Fruit fly (Drosophila melanogaster): ENCODE measurements around the gene Vps26.

Vps26 gene

DNA sequence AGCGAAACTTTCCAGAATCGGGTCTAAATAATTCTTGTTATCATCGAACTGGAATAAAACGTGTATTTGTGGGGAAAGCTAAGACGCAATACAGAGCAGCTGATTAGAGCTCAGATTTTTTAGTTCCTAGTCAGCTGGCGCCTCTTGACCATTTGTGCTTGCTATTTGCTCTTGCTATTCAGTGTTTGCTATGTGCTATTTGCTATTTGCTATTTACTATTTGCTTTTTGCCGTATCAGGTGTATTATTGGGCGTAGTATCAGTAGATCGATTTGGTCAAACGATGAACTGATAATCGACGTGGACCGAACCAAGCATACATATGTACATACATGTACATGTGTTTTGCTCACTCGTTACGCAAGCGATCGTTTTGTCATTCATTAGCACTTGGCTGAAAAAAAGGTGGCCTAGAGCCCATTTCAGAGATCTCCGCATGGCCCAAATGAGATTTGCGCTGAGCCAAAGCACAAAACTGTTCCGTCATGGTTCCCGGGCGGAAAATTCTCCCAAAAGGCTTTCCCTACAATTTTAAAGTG, 28.2 kb upstream of the Vps26 start:
- TF ChIP-seq CG11617 (GFP tag; optimal IDR thresholded peaks at IDR 0.05), result peak; percentile 49
- TF ChIP-seq tj (GFP tag; optimal IDR thresholded peaks at IDR 0.05), result peak; percentile 36
- TF ChIP-seq CG12768 (GFP tag; optimal IDR thresholded peaks at IDR 0.05), result peak; percentile 40
- TF ChIP-seq toe (GFP tag; optimal IDR thresholded peaks at IDR 0.05), result no peak
- TF ChIP-seq kay (GFP tag; ENCODE audit: borderline replicate concordance), result peak; percentile 71
- peak; percentile 59 for TF ChIP-seq Mnt (GFP tag; optimal IDR thresholded peaks at IDR 0.05)
- TF ChIP-seq ovo (GFP tag; optimal IDR thresholded peaks at IDR 0.05), result peak; percentile 80
- no peak for TF ChIP-seq cnc (optimal IDR thresholded peaks at IDR 0.05)
- TF ChIP-seq CG14711 (tag; optimal IDR thresholded peaks at IDR 0.05), result peak; percentile 35
- peak; percentile 70 for TF ChIP-seq CG7101 (tag; optimal IDR thresholded peaks at IDR 0.05)
- TF ChIP-seq Crg-1 (GFP tag; optimal IDR thresholded peaks at IDR 0.05), result peak; percentile 78
- TF ChIP-seq CG33017 (tag; optimal IDR thresholded peaks at IDR 0.05), result no peak
- peak; percentile 78 for TF ChIP-seq cic (GFP tag; optimal IDR thresholded peaks at IDR 0.05)
- peak; percentile 34 for TF ChIP-seq CG7045 (GFP tag; optimal IDR thresholded peaks at IDR 0.05)
- no peak for TF ChIP-seq bab1 (GFP tag; optimal IDR thresholded peaks at IDR 0.05)
- peak; percentile 57 for TF ChIP-seq CG1620 (GFP tag; optimal IDR thresholded peaks at IDR 0.05)
- TF ChIP-seq pad (GFP tag; optimal IDR thresholded peaks at IDR 0.05), result no peak

DNA sequence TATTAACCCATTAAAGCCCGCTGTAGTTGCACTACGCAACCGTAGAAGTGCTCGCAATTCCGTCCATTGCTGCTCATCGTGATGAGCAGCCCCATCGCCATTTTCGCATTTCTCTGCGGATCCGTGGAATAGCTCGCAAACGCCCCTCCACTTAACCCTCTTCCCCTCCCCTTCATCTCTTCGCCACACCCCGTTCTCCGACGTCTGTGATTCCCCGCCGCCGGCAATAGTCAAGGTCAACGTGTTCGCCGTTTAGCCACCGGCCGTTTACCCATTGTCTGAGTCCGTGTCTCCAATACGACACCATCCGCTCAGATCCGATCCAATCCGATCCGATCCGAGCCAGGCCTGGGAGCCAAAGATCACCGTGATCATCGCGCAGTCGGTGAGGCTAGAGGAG, 27.3 kb upstream of the Vps26 start:
- TF ChIP-seq CG7101 (tag; optimal IDR thresholded peaks at IDR 0.05) (no peak), CG14711 (tag; optimal IDR thresholded peaks at IDR 0.05) (no peak), Clk (GFP tag; optimal IDR thresholded peaks at IDR 0.05) (no peak), CG5204 (GFP tag; optimal IDR thresholded peaks at IDR 0.05) (no peak), ovo (GFP tag; optimal IDR thresholded peaks at IDR 0.05) (no peak), CG12768 (GFP tag; optimal IDR thresholded peaks at IDR 0.05) (no peak), CG33017 (tag; optimal IDR thresholded peaks at IDR 0.05) (no peak), kay (GFP tag; ENCODE audit: borderline replicate concordance) (no peak), Mnt (GFP tag; optimal IDR thresholded peaks at IDR 0.05) (no peak), bab1 (GFP tag; optimal IDR thresholded peaks at IDR 0.05) (no peak), cic (GFP tag; optimal IDR thresholded peaks at IDR 0.05) (no peak), cnc (optimal IDR thresholded peaks at IDR 0.05) (no peak)

DNA sequence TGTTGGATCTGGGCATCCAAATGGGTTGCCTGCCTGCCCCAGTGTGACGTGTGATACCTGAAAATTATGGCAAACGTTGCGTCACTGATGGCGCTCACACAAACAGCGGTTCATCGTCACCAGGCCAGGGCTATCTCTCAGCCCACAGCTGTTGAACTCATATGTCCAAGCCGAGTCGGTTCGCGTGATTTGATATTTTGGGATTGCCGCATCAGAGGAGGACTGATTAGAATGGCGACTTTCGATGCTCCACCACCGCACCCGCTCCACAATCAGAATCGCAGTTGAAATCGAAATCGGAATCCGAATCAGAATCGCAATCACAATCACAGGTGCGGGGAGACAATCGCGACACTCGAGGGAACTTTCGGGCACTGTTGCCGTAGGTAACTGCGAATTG, 25.9 kb upstream of the Vps26 start:
- TF ChIP-seq CG7101 (tag; optimal IDR thresholded peaks at IDR 0.05) (no peak), Hr96 (GFP tag; optimal IDR thresholded peaks at IDR 0.05) (no peak), CG12768 (GFP tag; optimal IDR thresholded peaks at IDR 0.05) (no peak), CG11617 (GFP tag; optimal IDR thresholded peaks at IDR 0.05) (no peak), cnc (optimal IDR thresholded peaks at IDR 0.05) (no peak), CG14711 (tag; optimal IDR thresholded peaks at IDR 0.05) (no peak), CG1620 (GFP tag; optimal IDR thresholded peaks at IDR 0.05) (no peak), bab1 (GFP tag; optimal IDR thresholded peaks at IDR 0.05) (no peak), CG7045 (GFP tag; optimal IDR thresholded peaks at IDR 0.05) (no peak), pad (GFP tag; optimal IDR thresholded peaks at IDR 0.05) (no peak), tj (GFP tag; optimal IDR thresholded peaks at IDR 0.05) (no peak), ovo (GFP tag; optimal IDR thresholded peaks at IDR 0.05) (no peak), kay (GFP tag; ENCODE audit: borderline replicate concordance) (no peak), Mnt (GFP tag; optimal IDR thresholded peaks at IDR 0.05) (no peak)

DNA sequence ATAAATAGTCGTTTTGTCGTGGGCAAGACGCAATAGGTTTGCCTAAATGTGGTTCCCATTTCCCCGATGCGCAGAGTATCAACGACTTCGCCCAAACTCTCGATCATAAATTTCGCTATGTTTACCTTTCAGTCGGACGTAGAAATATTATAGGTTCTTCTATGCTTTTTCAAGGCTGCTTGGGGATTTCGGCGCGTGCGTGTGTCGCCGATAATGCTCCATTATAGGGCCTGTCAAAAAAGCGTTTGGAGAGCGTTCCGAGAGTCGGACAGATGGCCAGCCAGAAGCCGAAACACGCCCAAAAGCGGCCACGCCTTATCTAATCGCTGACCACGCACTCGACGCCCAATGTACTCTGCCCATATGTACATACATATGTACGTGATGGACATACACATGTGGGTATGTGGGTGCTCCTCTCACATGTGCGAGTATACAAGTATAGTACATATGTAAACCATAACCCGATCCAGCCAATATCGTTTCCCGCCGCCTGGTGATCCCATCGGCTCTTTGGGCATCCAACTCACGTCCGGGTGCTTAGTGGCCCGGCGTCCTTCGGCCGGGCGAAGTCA, 24.9 kb upstream of the Vps26 start:
- TF ChIP-seq CG5204 (GFP tag; optimal IDR thresholded peaks at IDR 0.05) (no peak), CG7101 (tag; optimal IDR thresholded peaks at IDR 0.05) (no peak), toe (GFP tag; optimal IDR thresholded peaks at IDR 0.05) (no peak), pad (GFP tag; optimal IDR thresholded peaks at IDR 0.05) (no peak), Crg-1 (GFP tag; optimal IDR thresholded peaks at IDR 0.05) (no peak), tj (GFP tag; optimal IDR thresholded peaks at IDR 0.05) (no peak), CG14711 (tag; optimal IDR thresholded peaks at IDR 0.05) (no peak), bab1 (GFP tag; optimal IDR thresholded peaks at IDR 0.05) (no peak), CG11617 (GFP tag; optimal IDR thresholded peaks at IDR 0.05) (no peak), Mnt (GFP tag; optimal IDR thresholded peaks at IDR 0.05) (no peak), cnc (optimal IDR thresholded peaks at IDR 0.05) (no peak), CG7045 (GFP tag; optimal IDR thresholded peaks at IDR 0.05) (no peak), CG12768 (GFP tag; optimal IDR thresholded peaks at IDR 0.05) (no peak), CG1620 (GFP tag; optimal IDR thresholded peaks at IDR 0.05) (no peak), CG33017 (tag; optimal IDR thresholded peaks at IDR 0.05) (no peak)

DNA sequence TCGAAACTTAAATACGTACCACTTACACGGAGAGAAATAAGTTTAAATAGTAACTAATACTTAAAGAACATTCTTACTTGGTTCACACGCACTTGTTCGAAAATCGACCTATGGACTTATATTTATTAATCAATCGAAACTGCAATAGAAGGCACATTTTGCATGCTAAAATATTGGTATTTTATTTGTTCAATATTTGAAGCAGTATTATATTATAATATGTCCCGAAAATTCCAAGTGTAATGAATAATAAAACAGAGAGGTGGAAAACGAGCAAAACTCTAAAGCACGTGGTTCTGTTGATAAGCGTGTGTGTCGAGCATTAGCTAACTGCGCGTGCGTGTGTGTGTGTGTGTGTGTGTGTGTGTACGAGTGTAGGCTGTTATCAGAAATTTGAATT, 23.7 kb upstream of the Vps26 start:
- TF ChIP-seq CG12768 (GFP tag; optimal IDR thresholded peaks at IDR 0.05), result peak; percentile 79
- peak; percentile 86 for TF ChIP-seq bab1 (GFP tag; optimal IDR thresholded peaks at IDR 0.05)
- TF ChIP-seq toe (GFP tag; optimal IDR thresholded peaks at IDR 0.05), result peak; percentile 57
- TF ChIP-seq Crg-1 (GFP tag; optimal IDR thresholded peaks at IDR 0.05), result peak; percentile 63
- peak; percentile 76 for TF ChIP-seq CG33017 (tag; optimal IDR thresholded peaks at IDR 0.05)
- TF ChIP-seq ovo (GFP tag; optimal IDR thresholded peaks at IDR 0.05), result peak; percentile 30
- TF ChIP-seq CG7045 (GFP tag; optimal IDR thresholded peaks at IDR 0.05), result peak; percentile 57
- TF ChIP-seq Mnt (GFP tag; optimal IDR thresholded peaks at IDR 0.05), result peak; percentile 94
- TF ChIP-seq cnc (optimal IDR thresholded peaks at IDR 0.05), result no peak
- TF ChIP-seq cic (GFP tag; optimal IDR thresholded peaks at IDR 0.05), result peak; percentile 57
- TF ChIP-seq pad (GFP tag; optimal IDR thresholded peaks at IDR 0.05), result peak; percentile 76
- peak; percentile 75 for TF ChIP-seq CG1620 (GFP tag; optimal IDR thresholded peaks at IDR 0.05)
- TF ChIP-seq CG7101 (tag; optimal IDR thresholded peaks at IDR 0.05), result peak; percentile 91
- peak; percentile 87 for TF ChIP-seq CG11617 (GFP tag; optimal IDR thresholded peaks at IDR 0.05)
- peak; percentile 70 for TF ChIP-seq CG5204 (GFP tag; optimal IDR thresholded peaks at IDR 0.05)
- peak; percentile 73 for TF ChIP-seq tj (GFP tag; optimal IDR thresholded peaks at IDR 0.05)
- TF ChIP-seq CG14711 (tag; optimal IDR thresholded peaks at IDR 0.05), result peak; percentile 83
- TF ChIP-seq kay (GFP tag; ENCODE audit: borderline replicate concordance), result peak; percentile 93
- peak; percentile 36 for TF ChIP-seq Clk (GFP tag; optimal IDR thresholded peaks at IDR 0.05)
- peak; percentile 67 for TF ChIP-seq Hr96 (GFP tag; optimal IDR thresholded peaks at IDR 0.05)
